Fruit fly (Drosophila melanogaster): ENCODE measurements around the gene Mrp4.

DNA sequence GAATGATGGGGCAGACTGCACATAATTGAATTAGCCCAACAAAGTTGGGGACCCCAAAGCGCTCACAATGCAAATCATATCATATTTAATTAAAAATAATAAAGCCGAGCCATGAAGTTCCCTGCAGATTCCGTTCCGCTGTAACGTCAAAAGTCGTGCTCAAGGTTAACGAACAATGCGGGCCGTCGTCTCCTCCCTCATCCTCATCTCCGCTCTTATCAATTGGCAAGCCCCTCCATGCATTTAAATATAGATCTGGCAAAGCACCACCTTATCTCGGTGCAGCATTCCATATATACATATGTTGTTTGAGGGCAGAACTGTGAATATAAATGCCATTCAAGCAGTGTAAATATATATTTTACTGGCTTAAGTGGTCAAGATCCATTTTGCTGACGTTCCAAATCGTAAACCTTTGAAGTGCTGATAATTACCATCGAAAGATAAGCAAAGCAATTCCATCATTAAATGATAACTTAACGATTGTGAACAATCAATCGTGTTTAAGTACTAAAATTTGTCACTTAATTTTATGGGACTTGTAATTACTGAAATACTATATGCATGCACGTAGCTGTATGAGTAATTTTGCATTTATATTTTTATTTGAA, 4.2 kb upstream of the Mrp4 start:
- TF ChIP-seq sr (GFP tag; IDR thresholded peaks at IDR 0.05) (no peak), Dp (GFP tag; optimal IDR thresholded peaks at IDR 0.05) (no peak), CG30020 (tag; optimal IDR thresholded peaks at IDR 0.05) (no peak), h (optimal IDR thresholded peaks at IDR 0.05) (no peak), CG32767 (GFP tag; IDR thresholded peaks at IDR 0.05) (no peak), Fer2 (tag; optimal IDR thresholded peaks at IDR 0.05) (no peak), Sox100B (GFP tag; optimal IDR thresholded peaks at IDR 0.05) (no peak), CG12391 (tag; optimal IDR thresholded peaks at IDR 0.05) (no peak), CG12219 (GFP tag; optimal IDR thresholded peaks at IDR 0.05) (no peak), HLH3B (GFP tag; IDR thresholded peaks at IDR 0.05) (no peak), CG12659 (GFP tag; optimal IDR thresholded peaks at IDR 0.05) (no peak), Bgb (GFP tag; IDR thresholded peaks at IDR 0.05; ENCODE audit: partially characterized antibody) (no peak)
